Worm (Caenorhabditis elegans): ENCODE measurements around the gene sdz-4.

DNA sequence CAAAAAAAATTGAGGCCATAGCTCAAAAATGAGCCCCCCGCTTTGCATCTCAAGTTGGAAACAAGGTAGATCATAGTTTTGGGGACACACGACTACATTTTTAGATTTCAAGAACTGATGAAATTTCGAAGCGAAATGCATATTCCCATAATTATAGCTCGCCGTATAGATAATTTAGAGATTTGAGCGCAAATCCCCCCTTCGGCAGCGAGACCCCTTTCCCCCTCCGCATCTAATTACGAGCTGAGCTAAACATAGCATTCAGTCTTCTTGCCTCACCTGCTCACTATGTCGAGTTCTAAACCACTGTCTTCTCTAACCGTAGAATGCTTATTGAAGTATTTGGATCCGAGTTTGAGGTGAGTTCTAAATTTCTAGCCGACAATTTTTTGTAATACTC is 20.4 kb downstream of the sdz-4 start, which contains the start of the genes fbxc-17 and fbxc-15:
- no peak for TF ChIP-seq cog-1 (tag; optimal IDR thresholded peaks at IDR 0.05)
- no peak for TF ChIP-seq flt-1 (GFP tag; IDR thresholded peaks at IDR 0.05)
- TF ChIP-seq klf-2 (GFP tag; conservative IDR thresholded peaks at IDR 0.05), result no peak
- TF ChIP-seq med-1 (GFP tag; optimal IDR thresholded peaks at IDR 0.05; ENCODE audit: insufficient read depth), result no peak
